Worm (Caenorhabditis elegans) whole organism, young adult: ENCODE measurements around the gene T13A10.1.
A peak's percentile ranks its signal among the peaks of the same experiment; 100 is the strongest.

Source experiments
- B0019.2 ChIP-seq: fragments of 200-800 bp; sonication (Bioruptor generic); conservative IDR thresholded peaks from 2 replicates; pipeline ENCODE4 v1.3.6; 2022; ENCODE audit warnings: missing genetic modification reagents, missing genetic modification characterization, missing compliant biosample characterization
- B0336.3 ChIP-seq: fragments of 200-800 bp; sonication (Bioruptor generic); IDR thresholded peaks from 2 replicates; pipeline ENCODE4 v1.3.6; 2022; ENCODE audit warnings: missing genetic modification characterization, missing compliant biosample characterization
- F10E7.11 ChIP-seq: sonication (generic microtip); optimal IDR thresholded peaks from 2 replicates; lab custom pipeline; 2017; ENCODE audit warnings: mild to moderate bottlenecking, missing genetic modification characterization, moderate library complexity, missing compliant biosample characterization
- F22D6.2 ChIP-seq: sonication (generic microtip); optimal IDR thresholded peaks from 2 replicates; lab custom pipeline; 2016; ENCODE audit warnings: mild to moderate bottlenecking, missing genetic modification characterization, missing compliant biosample characterization
- F37B4.10 ChIP-seq: fragments of 200-800 bp; sonication (Bioruptor generic); IDR thresholded peaks from 2 replicates; pipeline ENCODE4 v1.3.6; 2022; ENCODE audit warnings: missing genetic modification characterization, missing compliant biosample characterization
- F52B5.7 ChIP-seq: sonication (generic microtip); optimal IDR thresholded peaks from 2 replicates; lab custom pipeline; 2016; ENCODE audit warnings: mild to moderate bottlenecking, missing genetic modification characterization, missing compliant biosample characterization
- K11D2.4 ChIP-seq: fragments of 200-800 bp; sonication (Bioruptor generic); IDR thresholded peaks from 2 replicates; pipeline ENCODE4 v1.3.6; 2022; ENCODE audit warnings: missing genetic modification reagents, missing genetic modification characterization, missing compliant biosample characterization
- T07F8.4 ChIP-seq: sonication (generic microtip); optimal IDR thresholded peaks from 2 replicates; lab custom pipeline; 2016; ENCODE audit warnings: mild to moderate bottlenecking, missing genetic modification characterization, moderate library complexity, missing compliant biosample characterization
- Y53F4B.3 ChIP-seq: fragments of 200-800 bp; sonication (Bioruptor generic); IDR thresholded peaks from 2 replicates; pipeline ENCODE4 v1.3.6; 2022; ENCODE audit warnings: missing genetic modification reagents, missing genetic modification characterization, missing compliant biosample characterization
- aptf-3 ChIP-seq: fragments of 200-800 bp; sonication (Bioruptor generic); IDR thresholded peaks from 2 replicates; pipeline ENCODE4 v1.3.6; 2022; ENCODE audit warnings: missing genetic modification characterization, missing compliant biosample characterization
- attf-5 ChIP-seq: fragments of 200-800 bp; sonication (Bioruptor generic); optimal IDR thresholded peaks from 2 replicates; lab custom pipeline; 2018; ENCODE audit warnings: mild to moderate bottlenecking, missing genetic modification characterization, missing compliant biosample characterization
- bed-1 ChIP-seq: fragments of 200-800 bp; sonication (Bioruptor generic); IDR thresholded peaks from 2 replicates; pipeline ENCODE4 v1.3.6; 2022; ENCODE audit warnings: missing genetic modification reagents, missing genetic modification characterization, missing compliant biosample characterization
- bed-2 ChIP-seq: fragments of 200-800 bp; sonication (Bioruptor generic); IDR thresholded peaks from 2 replicates; pipeline ENCODE4 v1.3.6; 2022; ENCODE audit warnings: missing genetic modification reagents, missing genetic modification characterization, missing compliant biosample characterization
- cebp-1 ChIP-seq, 2 experiments: fragments of 200-800 bp in 1 of 2; sonication (Bioruptor generic) in 1 of 2; sonication (generic microtip) in 1 of 2; IDR thresholded peaks in 1 of 2; optimal IDR thresholded peaks in 1 of 2; 2 replicates each; pipeline versions ENCODE4 v1.3.6 to Lab custom; 2017 to 2022; ENCODE audit warnings: missing compliant biosample characterization in 2 of 2, missing genetic modification characterization in 2 of 2, mild to moderate bottlenecking in 1 of 2, missing genetic modification reagents in 1 of 2, moderate library complexity in 1 of 2
- ceh-27 ChIP-seq: fragments of 200-800 bp; sonication (Bioruptor generic); optimal IDR thresholded peaks from 2 replicates; lab custom pipeline; 2018; ENCODE audit warnings: mild to moderate bottlenecking, missing genetic modification characterization, moderate library complexity, missing compliant biosample characterization
- ceh-58 ChIP-seq: fragments of 200-800 bp; sonication (Bioruptor generic); IDR thresholded peaks from 2 replicates; pipeline ENCODE4 v1.3.6; 2022; ENCODE audit warnings: missing genetic modification characterization, missing compliant biosample characterization
- ceh-79 ChIP-seq: sonication (generic microtip); optimal IDR thresholded peaks from 2 replicates; lab custom pipeline; 2017; ENCODE audit warnings: mild to moderate bottlenecking, missing genetic modification characterization, missing compliant biosample characterization
- dpl-1 ChIP-seq: fragments of 150-350 bp; optimal IDR thresholded peaks from 2 replicates; lab custom pipeline; 2014; ENCODE audit warnings: missing biosample characterization, missing genetic modification reagents, missing genetic modification characterization
- efl-1 ChIP-seq: fragments of 150-350 bp; optimal IDR thresholded peaks from 2 replicates; lab custom pipeline; 2014; ENCODE audit warnings: missing biosample characterization, missing genetic modification reagents, missing genetic modification characterization
- egrh-3 ChIP-seq: fragments of 200-800 bp; sonication (Bioruptor generic); IDR thresholded peaks from 2 replicates; pipeline ENCODE4 v1.3.6; 2022; ENCODE audit warnings: missing genetic modification reagents, missing genetic modification characterization, missing compliant biosample characterization
- fkh-3 ChIP-seq: sonication (generic microtip); optimal IDR thresholded peaks from 2 replicates; lab custom pipeline; 2016; ENCODE audit warnings: mild to moderate bottlenecking, missing genetic modification characterization, missing compliant biosample characterization
- gei-17 ChIP-seq: fragments of 200-800 bp; sonication (Bioruptor generic); optimal IDR thresholded peaks from 2 replicates; lab custom pipeline; 2018; ENCODE audit warnings: mild to moderate bottlenecking, missing genetic modification characterization, missing compliant biosample characterization
- him-1 ChIP-seq: sonication (generic microtip); optimal IDR thresholded peaks from 2 replicates; lab custom pipeline; 2016; ENCODE audit warnings: missing genotype, missing genetic modification reagents, missing genetic modification characterization, missing compliant biosample characterization
- hlh-26 ChIP-seq: fragments of 200-800 bp; sonication (Bioruptor generic); conservative IDR thresholded peaks from 2 replicates; pipeline ENCODE4 v1.3.6; 2022; ENCODE audit warnings: missing genetic modification reagents, missing genetic modification characterization, missing compliant biosample characterization
- let-607 ChIP-seq, 2 experiments: fragments of 200-800 bp in 1 of 2; sonication (Bioruptor generic) in 1 of 2; sonication (generic microtip) in 1 of 2; optimal IDR thresholded peaks; 2 replicates each; lab custom pipeline; 2016 to 2018; ENCODE audit warnings: mild to moderate bottlenecking in 2 of 2, missing compliant biosample characterization in 2 of 2, missing genetic modification characterization in 2 of 2, moderate library complexity in 2 of 2, missing genotype in 1 of 2
- lin-35 ChIP-seq, 3 experiments: fragments of 150-350 bp in 2 of 3; sonication (generic microtip) in 1 of 3; optimal IDR thresholded peaks; 2 replicates each; lab custom pipeline; 2014 to 2018; ENCODE audit warnings: missing biosample characterization in 3 of 3, missing genetic modification characterization in 3 of 3, missing genetic modification reagents in 3 of 3
- lsl-1 ChIP-seq: fragments of 200-800 bp; sonication (Bioruptor generic); optimal IDR thresholded peaks from 2 replicates; lab custom pipeline; 2018; ENCODE audit warnings: mild to moderate bottlenecking, missing genetic modification characterization, moderate library complexity, missing compliant biosample characterization
- mcd-1 ChIP-seq: fragments of 200-800 bp; sonication (Bioruptor generic); IDR thresholded peaks from 2 replicates; pipeline ENCODE4 v1.3.6; 2022; ENCODE audit warnings: missing genetic modification reagents, missing genetic modification characterization, missing compliant biosample characterization
- mel-28 ChIP-seq: sonication (generic microtip); optimal IDR thresholded peaks from 2 replicates; lab custom pipeline; 2016; ENCODE audit warnings: borderline replicate concordance, mild to moderate bottlenecking, missing genetic modification characterization, missing compliant biosample characterization
- mxl-1 ChIP-seq: sonication (generic microtip); optimal IDR thresholded peaks from 2 replicates; lab custom pipeline; 2016; ENCODE audit warnings: missing genetic modification characterization, missing compliant biosample characterization
- nhr-80 ChIP-seq: sonication (generic microtip); optimal IDR thresholded peaks from 2 replicates; lab custom pipeline; 2016; ENCODE audit warnings: missing genetic modification characterization, missing compliant biosample characterization
- pha-4 ChIP-seq: fragments of 150-350 bp; sonication (generic microtip); optimal IDR thresholded peaks from 2 replicates; lab custom pipeline; 2014; ENCODE audit warnings: missing biosample characterization, missing genetic modification reagents, missing genetic modification characterization
- rcor-1 ChIP-seq: fragments of 200-800 bp; sonication (Bioruptor generic); IDR thresholded peaks from 2 replicates; pipeline ENCODE4 v1.3.6; 2022; ENCODE audit warnings: missing genetic modification reagents, missing genetic modification characterization, missing compliant biosample characterization
- repo-1 ChIP-seq: sonication (generic microtip); optimal IDR thresholded peaks from 2 replicates; lab custom pipeline; 2017; ENCODE audit warnings: mild to moderate bottlenecking, missing genetic modification characterization, missing compliant biosample characterization
- sdz-38 ChIP-seq: sonication (generic microtip); optimal IDR thresholded peaks from 2 replicates; lab custom pipeline; 2016; ENCODE audit warnings: missing genotype, missing genetic modification characterization, missing compliant biosample characterization
- sea-2 ChIP-seq: fragments of 200-800 bp; sonication (Bioruptor generic); IDR thresholded peaks from 2 replicates; pipeline ENCODE4 v1.3.6; 2022; ENCODE audit warnings: missing genetic modification characterization, missing compliant biosample characterization
- snpc-4 ChIP-seq, 5 experiments: fragments of 150-350 bp in 1 of 5; sonication (generic microtip) in 4 of 5; optimal IDR thresholded peaks; 2 replicates each; lab custom pipeline; 2014 to 2018; ENCODE audit warnings: missing genetic modification characterization in 5 of 5, missing biosample characterization in 3 of 5, antibody characterized with exemption in 2 of 5, mild to moderate bottlenecking in 2 of 5, missing compliant biosample characterization in 2 of 5, missing genotype in 2 of 5, moderate library complexity in 2 of 5, missing genetic modification reagents in 1 of 5
- somi-1 ChIP-seq: fragments of 200-800 bp; sonication (Bioruptor generic); optimal IDR thresholded peaks from 2 replicates; lab custom pipeline; 2018; ENCODE audit warnings: mild to moderate bottlenecking, missing genetic modification characterization, missing compliant biosample characterization
- tbp1 ChIP-seq: fragments of 200-800 bp; sonication (Bioruptor generic); optimal IDR thresholded peaks from 2 replicates; lab custom pipeline; 2018; ENCODE audit warnings: mild to moderate bottlenecking, missing genetic modification characterization, missing compliant biosample characterization
- unc-62 ChIP-seq: fragments of 150-350 bp; optimal IDR thresholded peaks from 2 replicates; lab custom pipeline; 2014; ENCODE audit warnings: missing biosample characterization, missing genetic modification reagents, missing genetic modification characterization
- zim-3 ChIP-seq: sonication (generic microtip); optimal IDR thresholded peaks from 2 replicates; lab custom pipeline; 2017; ENCODE audit warnings: mild to moderate bottlenecking, missing genetic modification characterization, moderate library complexity, missing compliant biosample characterization
- ztf-22 ChIP-seq: fragments of 200-800 bp; sonication (Bioruptor generic); optimal IDR thresholded peaks from 2 replicates; lab custom pipeline; 2018; ENCODE audit warnings: mild to moderate bottlenecking, missing genetic modification characterization, moderate library complexity, missing compliant biosample characterization
- ztf-25 ChIP-seq: fragments of 200-800 bp; sonication (Bioruptor generic); IDR thresholded peaks from 2 replicates; pipeline ENCODE4 v1.3.6; 2022; ENCODE audit warnings: missing genetic modification reagents, missing genetic modification characterization, missing compliant biosample characterization
- ztf-26 ChIP-seq: sonication (generic microtip); optimal IDR thresholded peaks from 2 replicates; lab custom pipeline; 2017; ENCODE audit warnings: missing genetic modification characterization, missing compliant biosample characterization
- ztf-28 ChIP-seq: fragments of 200-800 bp; sonication (Bioruptor generic); IDR thresholded peaks from 2 replicates; pipeline ENCODE4 v1.3.6; 2022; ENCODE audit warnings: missing genetic modification reagents, missing genetic modification characterization, missing compliant biosample characterization
- ztf-3 ChIP-seq: fragments of 200-800 bp; sonication (Bioruptor generic); optimal IDR thresholded peaks from 2 replicates; lab custom pipeline; 2018; ENCODE audit warnings: mild to moderate bottlenecking, missing genetic modification characterization, missing compliant biosample characterization

The T13A10.1 gene

ce11 chrIV:6321667-6322066 lies 45.8 kb downstream of the T13A10.1 start, which contains the start of gene Y73B6BL.29 (continued):
- TF ChIP-seq mel-28 (tag; lab: Kevin White, UChicago) (no peak), B0336.3 (GFP tag; lab: Robert Waterston, UW) (0 out of 2 replicates have a peak, but pooled peaks have one; percentile 35), unc-62 (GFP tag; lab: Kevin White, UChicago) (no peak), tbp1 (GFP tag; lab: Kevin White, UChicago) (peak; percentile 70), lin-35 (GFP tag; optimal IDR thresholded peaks at IDR 0.05; lab: Kevin White, UChicago) (peak in 2 of 3 experiments; percentile 69 to 95), Y53F4B.3 (no peak), cebp-1 (GFP tag; IDR thresholded peaks at IDR 0.05; lab: Robert Waterston, UW) (peak; percentile 46), cebp-1 (tag; optimal IDR thresholded peaks at IDR 0.05; lab: Kevin White, UChicago) (peak; percentile 84), F22D6.2 (peak; percentile 40), gei-17 (GFP tag; lab: Kevin White, UChicago) (peak; percentile 7), ztf-25 (peak; percentile 78), aptf-3 (GFP tag; lab: Robert Waterston, UW) (no peak), repo-1 (tag; lab: Kevin White, UChicago) (peak; percentile 35), zim-3 (tag; lab: Kevin White, UChicago) (peak; percentile 46), mcd-1 (GFP tag; lab: Robert Waterston, UW) (peak; percentile 81), him-1 (tag; lab: Kevin White, UChicago) (peak; percentile 45), lsl-1 (peak; percentile 55), fkh-3 (tag; lab: Kevin White, UChicago) (no peak), snpc-4 (GFP tag; optimal IDR thresholded peaks at IDR 0.05; lab: Kevin White, UChicago) (peak; percentile 74), snpc-4 (tag; optimal IDR thresholded peaks at IDR 0.05; lab: Kevin White, UChicago) (peak; percentile 54 to 87 (median 78)), nhr-80 (tag; lab: Kevin White, UChicago) (no peak), sdz-38 (tag; lab: Kevin White, UChicago) (no peak), pha-4 (tag; lab: Kevin White, UChicago) (no peak), dpl-1 (GFP tag; lab: Kevin White, UChicago) (peak; percentile 80), egrh-3 (GFP tag; lab: Robert Waterston, UW) (no peak), efl-1 (GFP tag; lab: Kevin White, UChicago) (peak; percentile 74), ztf-26 (tag; lab: Kevin White, UChicago) (peak; percentile 1), mxl-1 (tag; lab: Kevin White, UChicago) (no peak), bed-1 (0 out of 2 replicates have a peak, but pooled peaks have one; percentile 63), rcor-1 (peak; percentile 83), B0019.2 (0 out of 2 replicates have a peak, but pooled peaks have one; percentile 26), T07F8.4 (tag; lab: Kevin White, UChicago) (no peak)

- TF ChIP-seq ztf-22 (GFP tag; lab: Kevin White, UChicago) (peak; percentile 55), egrh-3 (GFP tag; lab: Robert Waterston, UW) (peak; percentile 57; the same call in 1 of the 2 replicates), attf-5 (GFP tag; lab: Kevin White, UChicago) (peak; percentile 88), sea-2 (GFP tag; lab: Robert Waterston, UW) (peak; percentile 81; the same call in 1 of the 2 replicates), ceh-58 (GFP tag; lab: Robert Waterston, UW) (no peak), F22D6.2 (peak; percentile 81), F52B5.7 (tag; lab: Kevin White, UChicago) (peak; percentile 88), ceh-27 (GFP tag; lab: Kevin White, UChicago) (peak; percentile 96), let-607 (tag; optimal IDR thresholded peaks at IDR 0.05; lab: Kevin White, UChicago) (peak; percentile 84 to 93), tbp1 (GFP tag; lab: Kevin White, UChicago) (peak; percentile 75), hlh-26 (no peak), somi-1 (peak; percentile 22), ztf-28 (GFP tag; lab: Robert Waterston, UW) (peak; percentile 96), ceh-79 (tag; lab: Kevin White, UChicago) (peak; percentile 52), K11D2.4 (peak; percentile 93), rcor-1 (peak; percentile 91), F37B4.10 (GFP tag; lab: Robert Waterston, UW) (0 out of 2 replicates have a peak, but pooled peaks have one; percentile 71), mcd-1 (GFP tag; lab: Robert Waterston, UW) (peak; percentile 94), F10E7.11 (tag; lab: Kevin White, UChicago) (no peak), ztf-3 (GFP tag; lab: Kevin White, UChicago) (no peak), bed-2 (0 out of 2 replicates have a peak, but pooled peaks have one; percentile 36)
Measured at ce11 chrIV:6323654-6324224, 47.9 kb downstream of the T13A10.1 start, which contains the start of gene sqd-1. Gene sqd-1, plus strand, starts transcription at chrIV:6324174.
